Fruit fly (Drosophila melanogaster) whole organism, embryonic: ENCODE measurements around the gene Glyat.
A peak's percentile ranks its signal among the peaks of the same experiment; 100 is the strongest.

Source experiments
- Adf1 ChIP-seq: fragments of 200-800 bp; sonication (Bioruptor generic); IDR thresholded peaks from 2 replicates; pipeline ENCODE4 v1.3.6; 2022; ENCODE audit warnings: missing biosample characterization, missing genetic modification characterization
- Atf-2 ChIP-seq: fragments of 200-800 bp; sonication (Bioruptor generic); optimal IDR thresholded peaks from 2 replicates; lab custom pipeline; 2016; ENCODE audit warnings: missing biosample characterization, missing genetic modification characterization
- Blimp-1 ChIP-seq: fragments of 200-800 bp; sonication (Bioruptor generic); optimal IDR thresholded peaks from 3 replicates; lab custom pipeline; 2018; ENCODE audit warnings: missing biosample characterization, missing genetic modification characterization, mild to moderate bottlenecking, moderate library complexity, missing genetic modification reagents
- CG10209 ChIP-seq: fragments of 200-800 bp; sonication (Bioruptor generic); optimal IDR thresholded peaks from 3 replicates; lab custom pipeline; 2017; ENCODE audit warnings: missing biosample characterization, mild to moderate bottlenecking, missing genetic modification characterization, missing genetic modification reagents
- CG10267 ChIP-seq: fragments of 200-800 bp; sonication (Bioruptor generic); optimal IDR thresholded peaks from 2 replicates; lab custom pipeline; 2018; ENCODE audit warnings: missing biosample characterization, mild to moderate bottlenecking, missing genetic modification characterization, moderate library complexity
- CG12391 ChIP-seq: fragments of 200-800 bp; sonication (Bioruptor generic); optimal IDR thresholded peaks from 3 replicates; lab custom pipeline; 2018; ENCODE audit warnings: missing biosample characterization, mild to moderate bottlenecking, missing genetic modification characterization, moderate library complexity
- CG12659 ChIP-seq: fragments of 200-800 bp; sonication (Bioruptor generic); optimal IDR thresholded peaks from 3 replicates; lab custom pipeline; 2017; ENCODE audit warnings: mild to moderate bottlenecking, missing biosample characterization, missing genetic modification reagents, missing genetic modification characterization
- CG13424 ChIP-seq: fragments of 200-800 bp; sonication (Bioruptor generic); optimal IDR thresholded peaks from 2 replicates; lab custom pipeline; 2019; ENCODE audit warnings: missing biosample characterization, mild to moderate bottlenecking, missing genetic modification characterization, moderate library complexity
- CG14710 ChIP-seq: fragments of 200-800 bp; sonication (Bioruptor generic); optimal IDR thresholded peaks from 3 replicates; lab custom pipeline; 2019; ENCODE audit warnings: missing biosample characterization, mild to moderate bottlenecking, missing genetic modification characterization, moderate library complexity
- CG17359 ChIP-seq: fragments of 200-800 bp; sonication (Bioruptor generic); optimal IDR thresholded peaks from 3 replicates; lab custom pipeline; 2018; ENCODE audit warnings: missing biosample characterization, mild to moderate bottlenecking, missing genetic modification characterization, moderate library complexity
- CG17361 ChIP-seq: fragments of 200-800 bp; sonication (Bioruptor generic); IDR thresholded peaks from 3 replicates; pipeline ENCODE4 v1.3.6; 2022; ENCODE audit warnings: missing biosample characterization, missing genetic modification characterization
- CG2712 ChIP-seq: fragments of 200-800 bp; optimal IDR thresholded peaks from 3 replicates; lab custom pipeline; 2019; ENCODE audit warnings: missing biosample characterization, mild to moderate bottlenecking, missing genetic modification characterization, moderate library complexity
- CG30431 ChIP-seq: fragments of 200-800 bp; sonication (Bioruptor generic); optimal IDR thresholded peaks from 2 replicates; lab custom pipeline; 2017; ENCODE audit warnings: missing biosample characterization, missing genetic modification characterization
- CG31441 ChIP-seq: fragments of 200-800 bp; sonication (Bioruptor generic); IDR thresholded peaks from 2 replicates; pipeline ENCODE4 v1.3.6; 2022; ENCODE audit warnings: missing biosample characterization, missing genetic modification characterization
- CG3281 ChIP-seq: fragments of 200-800 bp; sonication (Bioruptor generic); optimal IDR thresholded peaks from 3 replicates; lab custom pipeline; 2017; ENCODE audit warnings: missing biosample characterization, mild to moderate bottlenecking, missing genetic modification characterization
- CG4360 ChIP-seq: fragments of 200-800 bp; sonication (Bioruptor generic); IDR thresholded peaks from 2 replicates; pipeline ENCODE4 v1.3.6; 2022; ENCODE audit warnings: missing biosample characterization, missing genetic modification characterization
- CG4424 ChIP-seq: fragments of 200-800 bp; sonication (Bioruptor generic); optimal IDR thresholded peaks from 3 replicates; lab custom pipeline; 2016; ENCODE audit warnings: missing biosample characterization, missing genetic modification characterization
- CG4820 ChIP-seq: fragments of 200-800 bp; sonication (Bioruptor generic); optimal IDR thresholded peaks from 3 replicates; lab custom pipeline; 2016; ENCODE audit warnings: missing biosample characterization, missing genetic modification characterization
- CG4854 ChIP-seq: fragments of 200-800 bp; sonication (Bioruptor generic); optimal IDR thresholded peaks from 2 replicates; lab custom pipeline; 2016; ENCODE audit warnings: missing biosample characterization, missing genetic modification characterization, inconsistent platforms
- CG6175 ChIP-seq: fragments of 200-800 bp; sonication (Bioruptor generic); IDR thresholded peaks from 3 replicates; pipeline ENCODE4 v1.3.6; 2022; ENCODE audit warnings: missing biosample characterization, missing genetic modification characterization
- CG6654 ChIP-seq: fragments of 200-800 bp; sonication (Bioruptor generic); optimal IDR thresholded peaks from 2 replicates; lab custom pipeline; 2017; ENCODE audit warnings: missing biosample characterization, mild to moderate bottlenecking, missing genetic modification characterization
- CG7839 ChIP-seq: fragments of 200-800 bp; sonication (Bioruptor generic); optimal IDR thresholded peaks from 3 replicates; lab custom pipeline; 2018; ENCODE audit warnings: missing biosample characterization, mild to moderate bottlenecking, missing genetic modification characterization, moderate library complexity
- CG9727 ChIP-seq: fragments of 200-800 bp; sonication (Bioruptor generic); optimal IDR thresholded peaks from 3 replicates; lab custom pipeline; 2017; ENCODE audit warnings: missing biosample characterization, mild to moderate bottlenecking, missing genetic modification characterization
- CHES-1-like ChIP-seq: fragments of 200-800 bp; sonication (Bioruptor generic); optimal IDR thresholded peaks from 2 replicates; lab custom pipeline; 2016; ENCODE audit warnings: missing biosample characterization, missing genetic modification characterization
- D ChIP-seq, 2 experiments: fragments of 200-800 bp in 1 of 2; fragments of >200 bp in 1 of 2; sonication (Bioruptor generic) in 1 of 2; optimal IDR thresholded peaks; 2 replicates in 1 of 2; 3 replicates in 1 of 2; lab custom pipeline; 2017; ENCODE audit warnings: mild to moderate bottlenecking in 1 of 2, missing biosample characterization in 1 of 2, missing genetic modification characterization in 1 of 2, missing genetic modification reagents in 1 of 2
- Hr78 ChIP-seq, 2 experiments: fragments of 200-800 bp in 1 of 2; fragments of >200 bp in 1 of 2; sonication (Bioruptor generic) in 1 of 2; optimal IDR thresholded peaks; 2 replicates each; lab custom pipeline; 2017 to 2019; ENCODE audit warnings: missing biosample characterization in 2 of 2, missing genetic modification characterization in 2 of 2, mild to moderate bottlenecking in 1 of 2, moderate library complexity in 1 of 2
- Max ChIP-seq: fragments of 200-800 bp; sonication (Bioruptor generic); optimal IDR thresholded peaks from 2 replicates; lab custom pipeline; 2016; ENCODE audit warnings: missing biosample characterization, mild to moderate bottlenecking, missing genetic modification characterization
- PHDP ChIP-seq: fragments of 200-800 bp; sonication (Bioruptor generic); optimal IDR thresholded peaks from 3 replicates; lab custom pipeline; 2018; ENCODE audit warnings: missing biosample characterization, mild to moderate bottlenecking, missing genetic modification characterization, moderate library complexity
- Sox102F ChIP-seq: fragments of 200-800 bp; sonication (Bioruptor generic); optimal IDR thresholded peaks from 2 replicates; lab custom pipeline; 2018; ENCODE audit warnings: missing biosample characterization, mild to moderate bottlenecking, missing genetic modification characterization, moderate library complexity
- Spps ChIP-seq: fragments of 200-800 bp; sonication (Bioruptor generic); optimal IDR thresholded peaks from 2 replicates; lab custom pipeline; 2018; ENCODE audit warnings: missing biosample characterization, mild to moderate bottlenecking, missing genetic modification characterization
- Trl ChIP-seq, 3 experiments: fragments of >200 bp in 2 of 3; fragments of 200-800 bp in 1 of 3; sonication (Bioruptor generic) in 1 of 3; optimal IDR thresholded peaks; 2 replicates in 1 of 3; 3 replicates in 2 of 3; lab custom pipeline; 2016 to 2017; ENCODE audit warnings: missing biosample characterization in 1 of 3, missing genetic modification characterization in 1 of 3
- Xbp1 ChIP-seq: fragments of 200-800 bp; sonication (Bioruptor generic); optimal IDR thresholded peaks from 3 replicates; lab custom pipeline; 2016; ENCODE audit warnings: missing biosample characterization, mild to moderate bottlenecking, missing genetic modification characterization
- gem ChIP-seq: fragments of 200-800 bp; sonication (Bioruptor generic); optimal IDR thresholded peaks from 2 replicates; lab custom pipeline; 2019; ENCODE audit warnings: missing biosample characterization, mild to moderate bottlenecking, missing genetic modification characterization, moderate library complexity
- grau ChIP-seq: fragments of 200-800 bp; optimal IDR thresholded peaks from 3 replicates; lab custom pipeline; 2019; ENCODE audit warnings: missing biosample characterization, mild to moderate bottlenecking, missing genetic modification characterization, moderate library complexity
- h ChIP-seq: fragments of >200 bp; optimal IDR thresholded peaks from 2 replicates; lab custom pipeline; 2017
- ken ChIP-seq: fragments of 200-800 bp; sonication (Bioruptor generic); IDR thresholded peaks from 3 replicates; pipeline ENCODE4 v1.3.6; 2022; ENCODE audit warnings: missing biosample characterization, missing genetic modification characterization
- kni ChIP-seq: fragments of 200-800 bp; sonication (Bioruptor generic); optimal IDR thresholded peaks from 3 replicates; lab custom pipeline; 2017; ENCODE audit warnings: mild to moderate bottlenecking, missing biosample characterization, missing genetic modification reagents, missing genetic modification characterization
- lmd ChIP-seq: fragments of 200-800 bp; sonication (Bioruptor generic); IDR thresholded peaks from 2 replicates; pipeline ENCODE4 v1.3.6; 2022; ENCODE audit warnings: missing biosample characterization, missing genetic modification characterization
- org-1 ChIP-seq: fragments of 200-800 bp; sonication (Bioruptor generic); optimal IDR thresholded peaks from 2 replicates; lab custom pipeline; 2017; ENCODE audit warnings: missing biosample characterization, missing genetic modification characterization
- pan ChIP-seq, 4 experiments: fragments of >200 bp in 3 of 4; fragments of 200-800 bp in 1 of 4; sonication (Bioruptor generic) in 1 of 4; optimal IDR thresholded peaks in 3 of 4; IDR thresholded peaks in 1 of 4; 2 replicates each; pipeline versions ENCODE4 v1.3.6 to Lab custom; 2017 to 2022; ENCODE audit warnings: missing biosample characterization in 2 of 4, missing genetic modification characterization in 2 of 4, mixed read lengths in 1 of 4
- pho ChIP-seq: fragments of 200-800 bp; sonication (Bioruptor generic); optimal IDR thresholded peaks from 2 replicates; lab custom pipeline; 2016; ENCODE audit warnings: missing biosample characterization, missing genetic modification characterization
- pita ChIP-seq: fragments of 200-800 bp; sonication (Bioruptor generic); optimal IDR thresholded peaks from 2 replicates; lab custom pipeline; 2017; ENCODE audit warnings: missing biosample characterization, mild to moderate bottlenecking, missing genetic modification characterization
- pnt ChIP-seq: fragments of 200-800 bp; sonication (Bioruptor generic); optimal IDR thresholded peaks from 3 replicates; lab custom pipeline; 2016; ENCODE audit warnings: missing biosample characterization, missing genetic modification characterization
- psq ChIP-seq: fragments of 200-800 bp; sonication (Bioruptor generic); optimal IDR thresholded peaks from 2 replicates; lab custom pipeline; 2017; ENCODE audit warnings: missing biosample characterization, missing genetic modification characterization
- sens ChIP-seq: fragments of 200-800 bp; sonication (Bioruptor generic); peaks from one replicate; lab custom pipeline; 2016; ENCODE audit warnings: missing biosample characterization, missing genetic modification characterization
- sqz ChIP-seq: fragments of 200-800 bp; sonication (Bioruptor generic); optimal IDR thresholded peaks from 3 replicates; lab custom pipeline; 2018; ENCODE audit warnings: missing biosample characterization, mild to moderate bottlenecking, missing genetic modification characterization
- unpg ChIP-seq: fragments of 200-800 bp; sonication (Bioruptor generic); optimal IDR thresholded peaks from 3 replicates; lab custom pipeline; 2018; ENCODE audit warnings: missing biosample characterization, mild to moderate bottlenecking, missing genetic modification characterization, moderate library complexity

The Glyat gene

DNA sequence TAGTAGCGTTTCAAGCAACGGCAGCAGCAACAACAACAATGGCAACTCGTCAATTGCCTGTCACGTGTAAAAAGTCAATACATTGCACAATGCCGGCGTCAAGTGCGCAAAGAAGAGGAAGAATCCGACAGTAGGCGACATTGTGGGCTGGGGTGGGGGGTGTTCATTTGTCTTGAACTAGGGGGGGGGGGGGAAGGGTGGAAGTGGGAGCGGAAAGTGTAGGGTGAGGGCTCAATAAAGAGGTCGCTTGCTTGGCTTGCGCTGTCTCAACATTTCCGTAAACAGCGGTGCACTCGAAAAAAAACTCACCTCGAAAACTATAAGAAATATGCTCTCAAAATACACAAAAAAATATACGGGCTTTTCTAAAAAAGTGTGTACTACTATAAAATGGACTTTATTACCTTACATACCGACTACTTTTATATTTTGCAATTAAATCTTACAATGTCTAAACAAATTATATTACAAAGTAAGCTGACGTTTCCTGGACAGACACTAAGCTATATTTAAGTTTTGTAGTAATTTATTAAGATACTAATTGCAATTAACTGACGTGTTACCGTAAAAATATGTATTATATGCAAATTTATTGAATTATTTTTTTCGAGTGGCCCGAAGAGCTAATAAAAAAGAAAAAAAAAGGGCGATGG lies 44.5 kb downstream of the Glyat start (continued):
- TF ChIP-seq pnt (GFP tag; lab: Kevin White, UChicago) (no peak), CG17361 (GFP tag; lab: Robert Waterston, UW) (peak; percentile 76; the same call in 2 of the 3 replicates), Max (GFP tag; lab: Kevin White, UChicago) (no peak), CG31441 (GFP tag; lab: Robert Waterston, UW) (peak; percentile 73), CG13424 (tag; lab: Kevin White, UChicago) (peak; percentile 22), h (lab: Kevin White, UChicago) (no peak), CG4854 (GFP tag; lab: Kevin White, UChicago) (no peak), CG4820 (peak; percentile 19), CG10209 (GFP tag; lab: Kevin White, UChicago) (peak; percentile 32), grau (tag; lab: Kevin White, UChicago) (peak; percentile 27), CG2712 (peak; percentile 60), CG14710 (tag; lab: Kevin White, UChicago) (peak; percentile 55), lmd (GFP tag; lab: Robert Waterston, UW) (peak; percentile 45; the same call in 1 of the 2 replicates), CG4424 (GFP tag; lab: Kevin White, UChicago) (peak; percentile 29), CG12391 (peak; percentile 35), CG4360 (peak; percentile 79; the same call in 1 of the 2 replicates), Xbp1 (GFP tag; lab: Kevin White, UChicago) (peak; percentile 14), sqz (GFP tag; lab: Kevin White, UChicago) (peak; percentile 77), CG10267 (tag; lab: Kevin White, UChicago) (peak; percentile 6), CG6175 (GFP tag; lab: Robert Waterston, UW) (0 out of 3 replicates have a peak, but pooled peaks have one; percentile 23), CG12659 (GFP tag; lab: Kevin White, UChicago) (peak; percentile 3), psq (GFP tag; lab: Kevin White, UChicago) (no peak), ken (GFP tag; lab: Robert Waterston, UW) (no peak), CG9727 (GFP tag; lab: Kevin White, UChicago) (peak; percentile 3), Blimp-1 (GFP tag; lab: Kevin White, UChicago) (peak; percentile 63), Hr78 (GFP tag; optimal IDR thresholded peaks at IDR 0.05; lab: Kevin White, UChicago) (peak in 1 of 2 experiments; percentile 54), Trl (optimal IDR thresholded peaks at IDR 0.05; lab: Kevin White, UChicago) (no peak), Trl (GFP tag; optimal IDR thresholded peaks at IDR 0.05; lab: Kevin White, UChicago) (no peak), pan (optimal IDR thresholded peaks at IDR 0.05; lab: Kevin White, UChicago) (no peak), pan (GFP tag; optimal IDR thresholded peaks at IDR 0.05 in 1 of 2, IDR thresholded peaks at IDR 0.05 in 1 of 2) (peak in 1 of 2 experiments; percentile 41), sens (GFP tag; lab: Kevin White, UChicago) (peak; percentile 84), pita (GFP tag; lab: Kevin White, UChicago) (no peak), Sox102F (GFP tag; lab: Kevin White, UChicago) (peak; percentile 65), CG17359 (peak; percentile 44), CHES-1-like (GFP tag; lab: Kevin White, UChicago) (no peak), D (optimal IDR thresholded peaks at IDR 0.05; lab: Kevin White, UChicago) (no peak), D (GFP tag; optimal IDR thresholded peaks at IDR 0.05; lab: Kevin White, UChicago) (peak; percentile 33), Adf1 (GFP tag; lab: Robert Waterston, UW) (no peak), CG6654 (GFP tag; lab: Kevin White, UChicago) (peak; percentile 24), gem (peak; percentile 66), unpg (GFP tag; lab: Kevin White, UChicago) (peak; percentile 35), CG3281 (GFP tag; lab: Kevin White, UChicago) (no peak), kni (peak; percentile 6), org-1 (peak; percentile 19), pho (GFP tag; lab: Kevin White, UChicago) (no peak), CG7839 (tag; lab: Kevin White, UChicago) (peak; percentile 43), PHDP (peak; percentile 13), CG30431 (GFP tag; lab: Kevin White, UChicago) (no peak), Spps (tag; lab: Kevin White, UChicago) (peak; percentile 12), Atf-2 (GFP tag; lab: Kevin White, UChicago) (no peak)
